Worm (Caenorhabditis elegans) whole organism, L4 larva: ENCODE results near the gene C15H9.5.

ENCODE experiments used
- D1046.2 ChIP-seq: fragments of 200-800 bp; sonication (Bioruptor generic); IDR thresholded peaks from 2 replicates; pipeline ENCODE4 v1.3.6; 2022; ENCODE audit warnings: missing genetic modification characterization, missing compliant biosample characterization
- F37D6.2 ChIP-seq: sonication (generic microtip); optimal IDR thresholded peaks from 2 replicates; lab custom pipeline; 2016; ENCODE audit warnings: mild to moderate bottlenecking, missing genetic modification characterization, missing compliant biosample characterization
- R02D3.7 ChIP-seq: fragments of 150-350 bp; sonication (generic microtip); optimal IDR thresholded peaks from 3 replicates; lab custom pipeline; 2014; ENCODE audit warnings: missing biosample characterization, missing genetic modification characterization
- T20F7.1 ChIP-seq: fragments of 200-800 bp; sonication (Bioruptor generic); optimal IDR thresholded peaks from 2 replicates; lab custom pipeline; 2018; ENCODE audit warnings: mild to moderate bottlenecking, missing genetic modification characterization, missing compliant biosample characterization
- Y75B8A.6 ChIP-seq: fragments of 200-800 bp; sonication (Bioruptor generic); IDR thresholded peaks from 2 replicates; pipeline ENCODE4 v1.3.6; 2022; ENCODE audit warnings: missing genetic modification reagents, missing genetic modification characterization, missing compliant biosample characterization
- ZK546.5 ChIP-seq, 2 experiments: sonication (generic microtip); optimal IDR thresholded peaks; 2 replicates each; lab custom pipeline; 2017; ENCODE audit warnings: missing biosample characterization in 2 of 2, missing genetic modification characterization in 2 of 2
- aha-1 ChIP-seq: fragments of 150-350 bp; peaks from one replicate; lab custom pipeline; 2014; ENCODE audit warnings: missing biosample characterization, missing genetic modification characterization
- aly-2 ChIP-seq: sonication (generic microtip); optimal IDR thresholded peaks from 2 replicates; lab custom pipeline; 2018; ENCODE audit warnings: missing biosample characterization, missing genetic modification characterization
- ama-1 ChIP-seq: fragments of 150-350 bp; optimal IDR thresholded peaks from 2 replicates; lab custom pipeline; 2014; ENCODE audit warnings: inconsistent platforms, mixed read lengths
- arid-1 ChIP-seq: fragments of 200-800 bp; sonication (Bioruptor generic); conservative IDR thresholded peaks from 2 replicates; pipeline ENCODE4 v1.3.6; 2022; ENCODE audit warnings: missing genetic modification reagents, missing genetic modification characterization, missing compliant biosample characterization
- ceh-28 ChIP-seq: fragments of 150-350 bp; optimal IDR thresholded peaks from 2 replicates; lab custom pipeline; 2014; ENCODE audit warnings: missing biosample characterization, missing genetic modification reagents, missing genetic modification characterization
- ceh-32 ChIP-seq: sonication (generic microtip); optimal IDR thresholded peaks from 2 replicates; lab custom pipeline; 2016; ENCODE audit warnings: mild to moderate bottlenecking, missing genetic modification characterization, missing compliant biosample characterization; ENCODE audit not compliant: poor library complexity
- ceh-44 ChIP-seq: fragments of 200-800 bp; sonication (Bioruptor generic); IDR thresholded peaks from 2 replicates; pipeline ENCODE4 v1.3.6; 2022; ENCODE audit warnings: missing genetic modification reagents, missing genetic modification characterization, missing compliant biosample characterization
- ceh-82 ChIP-seq: sonication (generic microtip); optimal IDR thresholded peaks from 2 replicates; lab custom pipeline; 2017; ENCODE audit warnings: missing biosample characterization, missing genetic modification characterization
- ces-1 ChIP-seq: fragments of 150-350 bp; sonication (generic microtip); optimal IDR thresholded peaks from 4 replicates; lab custom pipeline; 2014; ENCODE audit warnings: missing biosample characterization, missing genetic modification reagents, missing genetic modification characterization
- daf-16 ChIP-seq, 3 experiments: sonication (generic microtip); optimal IDR thresholded peaks; 2 replicates each; lab custom pipeline; 2016 to 2017; ENCODE audit warnings: missing genetic modification characterization in 3 of 3, missing genetic modification reagents in 3 of 3, mild to moderate bottlenecking in 2 of 3, missing compliant biosample characterization in 2 of 3, missing biosample characterization in 1 of 3, moderate library complexity in 1 of 3
- dmd-6 ChIP-seq: fragments of 200-800 bp; sonication (Bioruptor generic); IDR thresholded peaks from 2 replicates; pipeline ENCODE4 v1.3.6; 2022; ENCODE audit warnings: missing genetic modification reagents, missing genetic modification characterization, missing compliant biosample characterization
- dmd-8 ChIP-seq: fragments of 200-800 bp; sonication (Bioruptor generic); IDR thresholded peaks from 2 replicates; pipeline ENCODE4 v1.3.6; 2022; ENCODE audit warnings: missing genetic modification characterization, missing compliant biosample characterization
- duxl-1 ChIP-seq: sonication (generic microtip); optimal IDR thresholded peaks from 2 replicates; lab custom pipeline; 2016; ENCODE audit warnings: mild to moderate bottlenecking, missing genetic modification characterization, moderate library complexity, missing compliant biosample characterization; ENCODE audit not compliant: poor library complexity
- fos-1 ChIP-seq: fragments of 150-350 bp; optimal IDR thresholded peaks from 2 replicates; lab custom pipeline; 2014; ENCODE audit warnings: missing biosample characterization, missing genetic modification characterization
- gei-8 ChIP-seq: fragments of 200-800 bp; sonication (Bioruptor generic); optimal IDR thresholded peaks from 2 replicates; lab custom pipeline; 2018; ENCODE audit warnings: mild to moderate bottlenecking, missing genetic modification characterization, missing compliant biosample characterization
- hlh-11 ChIP-seq: fragments of 200-800 bp; sonication (Bioruptor generic); optimal IDR thresholded peaks from 2 replicates; lab custom pipeline; 2018; ENCODE audit warnings: mild to moderate bottlenecking, missing genetic modification characterization, missing compliant biosample characterization
- hlh-30 ChIP-seq: sonication (generic microtip); optimal IDR thresholded peaks from 2 replicates; lab custom pipeline; 2017; ENCODE audit warnings: antibody characterized with exemption, mild to moderate bottlenecking, missing genetic modification characterization, missing compliant biosample characterization; ENCODE audit not compliant: insufficient read depth
- jun-1 ChIP-seq: fragments of 150-350 bp; optimal IDR thresholded peaks from 2 replicates; lab custom pipeline; 2014; ENCODE audit warnings: missing biosample characterization, missing genetic modification reagents, missing genetic modification characterization
- lin-13 ChIP-seq: fragments of 150-350 bp; optimal IDR thresholded peaks from 2 replicates; lab custom pipeline; 2014; ENCODE audit warnings: missing biosample characterization, missing genetic modification reagents, missing genetic modification characterization
- lin-38 ChIP-seq: fragments of 200-800 bp; sonication (Bioruptor generic); IDR thresholded peaks from 2 replicates; pipeline ENCODE4 v1.3.6; 2022; ENCODE audit warnings: missing genetic modification reagents, missing genetic modification characterization, missing compliant biosample characterization
- lir-3 ChIP-seq: sonication (generic microtip); optimal IDR thresholded peaks from 2 replicates; lab custom pipeline; 2016; ENCODE audit warnings: mild to moderate bottlenecking, missing genetic modification characterization, missing compliant biosample characterization
- mdl-1 ChIP-seq, 2 experiments: fragments of 150-350 bp in 1 of 2; sonication (generic microtip) in 1 of 2; optimal IDR thresholded peaks; 2 replicates each; lab custom pipeline; 2014 to 2017; ENCODE audit warnings: missing biosample characterization in 2 of 2, missing genetic modification characterization in 2 of 2
- mep-1 ChIP-seq: fragments of 150-350 bp; sonication (generic microtip); optimal IDR thresholded peaks from 3 replicates; lab custom pipeline; 2014; ENCODE audit warnings: missing biosample characterization, missing genetic modification characterization
- mxl-2 ChIP-seq: fragments of 200-800 bp; sonication (Bioruptor generic); conservative IDR thresholded peaks from 2 replicates; pipeline ENCODE4 v1.3.6; 2022; ENCODE audit warnings: missing genetic modification reagents, missing genetic modification characterization, missing compliant biosample characterization
- mxl-3 ChIP-seq: fragments of 200-800 bp; sonication (Bioruptor generic); optimal IDR thresholded peaks from 2 replicates; lab custom pipeline; 2018; ENCODE audit warnings: mild to moderate bottlenecking, missing genetic modification characterization, missing compliant biosample characterization
- nhr-102 ChIP-seq: sonication (generic microtip); optimal IDR thresholded peaks from 2 replicates; lab custom pipeline; 2016; ENCODE audit warnings: mild to moderate bottlenecking, missing genetic modification characterization, moderate library complexity, missing compliant biosample characterization
- nhr-11 ChIP-seq: fragments of 150-350 bp; optimal IDR thresholded peaks from 2 replicates; lab custom pipeline; 2014; ENCODE audit warnings: missing biosample characterization, missing genetic modification characterization
- nhr-111 ChIP-seq: fragments of 200-800 bp; sonication (Bioruptor generic); optimal IDR thresholded peaks from 2 replicates; lab custom pipeline; 2018; ENCODE audit warnings: mild to moderate bottlenecking, missing genetic modification characterization, missing compliant biosample characterization
- nhr-25 ChIP-seq: sonication (generic microtip); optimal IDR thresholded peaks from 2 replicates; lab custom pipeline; 2017; ENCODE audit warnings: missing genetic modification characterization, mild to moderate bottlenecking, missing compliant biosample characterization, antibody characterized with exemption, moderate library complexity, borderline replicate concordance; ENCODE audit not compliant: insufficient read depth
- nhr-48 ChIP-seq: sonication (generic microtip); optimal IDR thresholded peaks from 2 replicates; lab custom pipeline; 2016; ENCODE audit warnings: mild to moderate bottlenecking, missing genetic modification characterization, missing compliant biosample characterization
- nhr-76 ChIP-seq: fragments of 150-350 bp; optimal IDR thresholded peaks from 2 replicates; lab custom pipeline; 2014; ENCODE audit warnings: missing biosample characterization, missing genetic modification characterization
- nhr-77 ChIP-seq: fragments of 150-350 bp; optimal IDR thresholded peaks from 2 replicates; lab custom pipeline; 2014; ENCODE audit warnings: missing biosample characterization, missing genetic modification characterization
- php-3 ChIP-seq: fragments of 200-800 bp; sonication (Bioruptor generic); IDR thresholded peaks from 2 replicates; pipeline ENCODE4 v1.3.6; 2022; ENCODE audit warnings: missing genetic modification reagents, missing genetic modification characterization, missing compliant biosample characterization
- rbr-2 ChIP-seq: sonication (generic microtip); optimal IDR thresholded peaks from 2 replicates; lab custom pipeline; 2016; ENCODE audit warnings: missing genotype, missing genetic modification characterization, missing compliant biosample characterization
- saeg-2 ChIP-seq: fragments of 200-800 bp; sonication (Bioruptor generic); IDR thresholded peaks from 2 replicates; pipeline ENCODE4 v1.3.6; 2022; ENCODE audit warnings: missing genetic modification reagents, missing genetic modification characterization, missing compliant biosample characterization
- sdz-12 ChIP-seq: fragments of 200-800 bp; sonication (Bioruptor generic); optimal IDR thresholded peaks from 2 replicates; lab custom pipeline; 2018; ENCODE audit warnings: mild to moderate bottlenecking, missing genetic modification characterization, missing compliant biosample characterization
- spr-1 ChIP-seq: sonication (generic microtip); optimal IDR thresholded peaks from 2 replicates; lab custom pipeline; 2016; ENCODE audit warnings: mild to moderate bottlenecking, missing genetic modification characterization, missing compliant biosample characterization
- spr-3 ChIP-seq: fragments of 200-800 bp; sonication (Bioruptor generic); optimal IDR thresholded peaks from 2 replicates; lab custom pipeline; 2018; ENCODE audit warnings: mild to moderate bottlenecking, missing genetic modification characterization, missing compliant biosample characterization
- tag-97 ChIP-seq: fragments of 200-800 bp; sonication (Bioruptor generic); IDR thresholded peaks from 2 replicates; pipeline ENCODE4 v1.3.6; 2022; ENCODE audit warnings: missing genetic modification characterization, missing compliant biosample characterization
- vab-7 ChIP-seq: fragments of 200-800 bp; sonication (Bioruptor generic); IDR thresholded peaks from 2 replicates; pipeline ENCODE4 v1.3.6; 2022; ENCODE audit warnings: missing genetic modification reagents, missing genetic modification characterization, missing compliant biosample characterization
- zfp-2 ChIP-seq: sonication (generic microtip); optimal IDR thresholded peaks from 2 replicates; lab custom pipeline; 2016; ENCODE audit warnings: mild to moderate bottlenecking, missing genetic modification characterization, missing compliant biosample characterization
- zfp-3 ChIP-seq: fragments of 200-800 bp; sonication (Bioruptor generic); conservative IDR thresholded peaks from 2 replicates; pipeline ENCODE4 v1.3.6; 2022; ENCODE audit warnings: missing genetic modification reagents, missing genetic modification characterization, missing compliant biosample characterization
- zip-11 ChIP-seq: fragments of 200-800 bp; sonication (Bioruptor generic); IDR thresholded peaks from 2 replicates; pipeline ENCODE4 v1.3.6; 2022; ENCODE audit warnings: missing genetic modification characterization, missing compliant biosample characterization
- ztf-7 ChIP-seq: fragments of 150-350 bp; optimal IDR thresholded peaks from 2 replicates; lab custom pipeline; 2014; ENCODE audit warnings: missing biosample characterization, missing genetic modification characterization

C15H9.5 gene

ce11 chrX:6087676-6088075, 5.4 kb upstream of the C15H9.5 start, which contains the start of gene C45B2.8:
Gene C45B2.8 (plus strand): TSS chrX:6087976.
- TF ChIP-seq mxl-3, result no peak
- TF ChIP-seq ceh-44 (GFP tag; lab: Robert Waterston, UW), result no peak
- TF ChIP-seq ceh-32 (tag; lab: Kevin White, UChicago), result no peak
- no peak for TF ChIP-seq ztf-7 (tag; lab: Kevin White, UChicago)
- no peak for TF ChIP-seq ces-1 (GFP tag; lab: Kevin White, UChicago)
- TF ChIP-seq, all 104 proteins: peak for 0

- peak; percentile 38 for TF ChIP-seq lin-38 (GFP tag; lab: Robert Waterston, UW)
- TF ChIP-seq zfp-2, result no peak
- peak; percentile 13 for TF ChIP-seq T20F7.1 (GFP tag; lab: Kevin White, UChicago)
- TF ChIP-seq fos-1 (tag; lab: Kevin White, UChicago), result no peak
- TF ChIP-seq gei-8 (GFP tag; lab: Kevin White, UChicago), result no peak
- no peak for TF ChIP-seq hlh-30 (tag; lab: Kevin White, UChicago)
- no peak for TF ChIP-seq tag-97 (GFP tag; lab: Robert Waterston, UW)
- TF ChIP-seq rbr-2 (tag; lab: Kevin White, UChicago), result no peak
- no peak for TF ChIP-seq nhr-76
- TF ChIP-seq ceh-28 (tag; lab: Kevin White, UChicago), result no peak
- no peak for TF ChIP-seq lir-3 (tag; lab: Kevin White, UChicago)
- no peak for TF ChIP-seq sdz-12 (GFP tag; lab: Kevin White, UChicago)
- no peak for TF ChIP-seq nhr-11 (tag; lab: Kevin White, UChicago)
- no peak for TF ChIP-seq nhr-111 (GFP tag; lab: Kevin White, UChicago)
- no peak for TF ChIP-seq aly-2
- no peak for TF ChIP-seq mxl-2 (GFP tag; lab: Robert Waterston, UW)
- no peak for TF ChIP-seq D1046.2 (GFP tag; lab: Robert Waterston, UW)
- TF ChIP-seq ceh-82 (tag; lab: Kevin White, UChicago), result no peak
- TF ChIP-seq vab-7 (GFP tag; lab: Robert Waterston, UW), result 0 out of 2 replicates have a peak, but pooled peaks have one; percentile 25
- peak; percentile 71 for TF ChIP-seq duxl-1 (tag; lab: Kevin White, UChicago)
- peak; percentile 21 for TF ChIP-seq nhr-48 (tag; lab: Kevin White, UChicago)
- TF ChIP-seq lin-13 (GFP tag; lab: Kevin White, UChicago), result no peak
- peak; percentile 45 for TF ChIP-seq aha-1
- peak; percentile 47 for TF ChIP-seq hlh-11 (tag; lab: Kevin White, UChicago)
- no peak for TF ChIP-seq dmd-8
- no peak for TF ChIP-seq R02D3.7
- TF ChIP-seq mxl-3, result no peak
- peak; percentile 26 for TF ChIP-seq dmd-6
- TF ChIP-seq jun-1 (tag; lab: Kevin White, UChicago), result no peak
- no peak for TF ChIP-seq ama-1 (lab: Kevin White, UChicago)
- no peak for TF ChIP-seq spr-3 (GFP tag; lab: Kevin White, UChicago)
- TF ChIP-seq nhr-102, result peak; percentile 76
- no peak for TF ChIP-seq saeg-2
- TF ChIP-seq daf-16 (GFP tag; optimal IDR thresholded peaks at IDR 0.05; lab: Kevin White, UChicago), result no peak
- TF ChIP-seq daf-16 (tag; optimal IDR thresholded peaks at IDR 0.05; lab: Kevin White, UChicago), result peak; percentile 16
- TF ChIP-seq mdl-1 (tag; optimal IDR thresholded peaks at IDR 0.05; lab: Kevin White, UChicago), result no peak
- TF ChIP-seq mep-1, result peak; percentile 87
- TF ChIP-seq nhr-25 (tag; lab: Kevin White, UChicago), result no peak
- TF ChIP-seq arid-1 (GFP tag; lab: Robert Waterston, UW), result no peak
- TF ChIP-seq F37D6.2, result no peak
- TF ChIP-seq zip-11, result no peak
- TF ChIP-seq nhr-77 (tag; lab: Kevin White, UChicago), result peak; percentile 45
- no peak for TF ChIP-seq php-3 (GFP tag; lab: Robert Waterston, UW)
- TF ChIP-seq spr-1 (tag; lab: Kevin White, UChicago), result no peak
- no peak for TF ChIP-seq Y75B8A.6 (GFP tag; lab: Robert Waterston, UW)
- TF ChIP-seq ZK546.5 (tag; optimal IDR thresholded peaks at IDR 0.05; lab: Kevin White, UChicago), result no peak
- TF ChIP-seq zfp-3, result peak; percentile 61; the same call in 1 of the 2 replicates
Measured at ce11 chrX:6088718-6089117, 4.4 kb upstream of the C15H9.5 start.
